Worm (Caenorhabditis elegans) whole organism, early embryonic: ENCODE results near the gene ulp-2.
"Not testable (repeated sequence)": the region's sequence is repeated elsewhere in the genome, so short reads cannot be mapped to it uniquely, and the experiment has no call there.

Source experiments
- aly-1 ChIP-seq: sonication (generic microtip); optimal IDR thresholded peaks from 2 replicates; lab custom pipeline; 2016; ENCODE audit warnings: missing genetic modification characterization, missing compliant biosample characterization
- ama-1 ChIP-seq: fragments of 150-350 bp; optimal IDR thresholded peaks from 2 replicates; lab custom pipeline; 2014
- ets-7 ChIP-seq: sonication (generic microtip); optimal IDR thresholded peaks from 2 replicates; lab custom pipeline; 2016; ENCODE audit warnings: missing genotype, missing genetic modification characterization, missing compliant biosample characterization
- flt-1 ChIP-seq: fragments of 200-800 bp; sonication (Bioruptor generic); IDR thresholded peaks from 2 replicates; pipeline ENCODE4 v1.3.6; 2022; ENCODE audit warnings: missing genetic modification characterization, missing compliant biosample characterization
- hmbx-1 ChIP-seq: sonication (generic microtip); optimal IDR thresholded peaks from 2 replicates; lab custom pipeline; 2016; ENCODE audit warnings: mild to moderate bottlenecking, missing genetic modification characterization, missing compliant biosample characterization
- hmg-4 ChIP-seq: fragments of 200-800 bp; sonication (Bioruptor generic); optimal IDR thresholded peaks from 2 replicates; lab custom pipeline; 2018; ENCODE audit warnings: mild to moderate bottlenecking, missing genetic modification characterization, missing compliant biosample characterization
- hnd-1 ChIP-seq: sonication (generic microtip); optimal IDR thresholded peaks from 2 replicates; lab custom pipeline; 2016; ENCODE audit warnings: missing genetic modification characterization, missing compliant biosample characterization
- sea-1 ChIP-seq: fragments of 200-800 bp; sonication (Bioruptor generic); conservative IDR thresholded peaks from 2 replicates; pipeline ENCODE4 v1.3.6; 2022; ENCODE audit warnings: missing genetic modification characterization, missing compliant biosample characterization
- tbx-37 ChIP-seq: fragments of 200-800 bp; sonication (Bioruptor generic); conservative IDR thresholded peaks from 2 replicates; pipeline ENCODE4 v1.3.6; 2022; ENCODE audit warnings: missing genetic modification reagents, missing genetic modification characterization, missing compliant biosample characterization
- tra-4 ChIP-seq: sonication (generic microtip); optimal IDR thresholded peaks from 2 replicates; lab custom pipeline; 2017; ENCODE audit warnings: missing genetic modification characterization, missing compliant biosample characterization

DNA sequence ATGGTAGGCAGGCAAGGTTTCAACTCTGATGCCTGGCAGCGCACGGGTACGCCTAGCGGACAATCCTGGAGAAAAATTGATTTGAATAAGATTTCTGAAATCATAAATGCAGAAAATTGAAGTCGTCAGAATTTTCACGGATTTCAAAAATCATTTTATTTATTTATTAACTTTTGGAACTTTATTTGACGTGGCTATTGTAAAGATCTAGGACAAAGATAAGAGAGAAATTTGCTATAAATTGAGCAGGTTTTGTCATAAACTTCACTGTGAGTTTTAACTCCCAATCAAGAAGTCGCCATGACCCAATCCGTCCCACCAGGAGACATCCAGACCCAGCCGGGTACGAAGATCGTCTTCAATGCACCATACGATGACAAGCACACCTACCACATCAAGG is 26.9 kb downstream of the ulp-2 start, which contains the start of gene msp-152:
- not testable (repeated sequence) for TF ChIP-seq ets-7 (tag; lab: Kevin White, UChicago); sea-1 (GFP tag; lab: Robert Waterston, UW); hnd-1 (tag; lab: Kevin White, UChicago); flt-1; tbx-37; aly-1 (tag; lab: Kevin White, UChicago); ama-1 (lab: Kevin White, UChicago); tra-4; hmbx-1 (tag; lab: Kevin White, UChicago); hmg-4 (GFP tag; lab: Kevin White, UChicago)
